Worm (Caenorhabditis elegans): ENCODE results near the gene C28G1.6.

Gene C28G1.6

DNA sequence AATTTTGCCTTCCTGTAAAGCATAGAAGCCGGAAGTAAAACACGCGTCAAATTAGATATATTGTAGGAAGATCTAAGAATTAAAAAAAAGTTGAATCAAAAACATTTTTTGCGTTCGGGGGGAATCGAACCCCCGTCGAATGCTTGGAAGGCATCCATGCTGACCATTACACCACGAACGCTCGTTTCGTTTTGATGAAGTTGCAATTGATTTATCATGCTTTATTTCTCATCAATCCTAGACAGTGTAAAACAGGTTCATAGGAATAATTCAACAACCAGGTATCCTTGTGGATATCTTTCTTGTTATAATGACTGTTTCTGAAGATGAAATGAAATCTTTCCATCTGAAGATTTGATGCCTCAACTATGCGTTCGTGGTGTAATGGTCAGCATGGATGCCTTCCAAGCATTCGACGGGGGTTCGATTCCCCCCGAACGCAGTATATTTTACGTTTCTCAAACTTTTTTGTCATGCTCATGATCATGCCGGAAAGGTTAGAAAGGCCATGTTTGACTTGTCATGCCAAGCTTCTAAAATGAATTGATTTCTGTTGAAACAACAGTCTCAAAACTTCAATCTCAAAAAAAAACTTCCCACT lies 11.1 kb downstream of the C28G1.6 start (continued):
- peak; percentile 27 for TF ChIP-seq unc-130 (GFP tag; optimal IDR thresholded peaks at IDR 0.05)
- peak; percentile 53; the same call in 1 of the 2 replicates for TF ChIP-seq lin-1 (GFP tag; IDR thresholded peaks at IDR 0.05)
- TF ChIP-seq F49E8.2 (tag; optimal IDR thresholded peaks at IDR 0.05; ENCODE audit: borderline replicate concordance) = no peak
- TF ChIP-seq dmd-6 (GFP tag; IDR thresholded peaks at IDR 0.05) = peak; percentile 40; the same call in 1 of the 2 replicates
- TF ChIP-seq arid-1 (GFP tag; conservative IDR thresholded peaks at IDR 0.05) = peak; percentile 69
- TF ChIP-seq egl-27 (tag; optimal IDR thresholded peaks at IDR 0.05) = no peak
- 0 out of 2 replicates have a peak, but pooled peaks have one; percentile 46 for TF ChIP-seq ctbp-1 (GFP tag; IDR thresholded peaks at IDR 0.05)
- TF ChIP-seq nhr-41 (GFP tag; IDR thresholded peaks at IDR 0.05) = 0 out of 2 replicates have a peak, but pooled peaks have one; percentile 23
- TF ChIP-seq php-3 (GFP tag; IDR thresholded peaks at IDR 0.05) = peak; percentile 69; the same call in 1 of the 2 replicates
- no peak for TF ChIP-seq F37D6.2 (tag; optimal IDR thresholded peaks at IDR 0.05)
- TF ChIP-seq mxl-2 (GFP tag; conservative IDR thresholded peaks at IDR 0.05) = no peak
- TF ChIP-seq egl-43 (GFP tag; IDR thresholded peaks at IDR 0.05) = peak; percentile 72
- peak in 1 of 2 experiments; percentile 11 for TF ChIP-seq unc-62 (GFP tag; optimal IDR thresholded peaks at IDR 0.05 in 1 of 2)
- TF ChIP-seq unc-62 (tag; optimal IDR thresholded peaks at IDR 0.05) = no peak
- TF ChIP-seq nhr-48 (tag; optimal IDR thresholded peaks at IDR 0.05) = peak; percentile 28
- peak; percentile 9 for TF ChIP-seq nhr-28 (tag; optimal IDR thresholded peaks at IDR 0.05)
- 0 out of 2 replicates have a peak, but pooled peaks have one; percentile 8 for TF ChIP-seq ceh-20 (GFP tag; IDR thresholded peaks at IDR 0.05)
- no peak for TF ChIP-seq mdt-29 (GFP tag; IDR thresholded peaks at IDR 0.05)
- no peak for TF ChIP-seq cey-2 (tag; optimal IDR thresholded peaks at IDR 0.05; ENCODE audit: borderline replicate concordance, insufficient read depth)
- TF ChIP-seq tra-1 (GFP tag; IDR thresholded peaks at IDR 0.05) = 0 out of 2 replicates have a peak, but pooled peaks have one; percentile 30
- no peak for TF ChIP-seq dve-1 (tag; optimal IDR thresholded peaks at IDR 0.05; ENCODE audit: insufficient read depth)
- peak; percentile 44 for TF ChIP-seq lir-3 (tag; optimal IDR thresholded peaks at IDR 0.05)
- TF ChIP-seq attf-4 (tag; optimal IDR thresholded peaks at IDR 0.05) = no peak
- peak; percentile 62; the same call in 1 of the 2 replicates for TF ChIP-seq zip-11 (GFP tag; IDR thresholded peaks at IDR 0.05)
- no peak for TF ChIP-seq ama-1 (optimal IDR thresholded peaks at IDR 0.05)
- TF ChIP-seq mxl-3 (GFP tag; optimal IDR thresholded peaks at IDR 0.05) = peak; percentile 7
- 0 out of 2 replicates have a peak, but pooled peaks have one; percentile 67 for TF ChIP-seq Y105C5A.15 (GFP tag; IDR thresholded peaks at IDR 0.05)
- TF ChIP-seq nhr-237 (tag; optimal IDR thresholded peaks at IDR 0.05) = no peak
- TF ChIP-seq madf-5 (GFP tag; IDR thresholded peaks at IDR 0.05) = 0 out of 4 replicates have a peak, but pooled peaks of 1 of the 2 experiments have one; percentile 12
- TF ChIP-seq aha-1 (tag) = peak; percentile 89
- peak; percentile 17 for TF ChIP-seq hlh-11 (tag; optimal IDR thresholded peaks at IDR 0.05)
- TF ChIP-seq F10B5.3 (tag; optimal IDR thresholded peaks at IDR 0.05) = no peak
- TF ChIP-seq madf-9 (GFP tag; conservative IDR thresholded peaks at IDR 0.05) = 0 out of 2 replicates have a peak, but pooled peaks have one; percentile 49
- peak; percentile 50 for TF ChIP-seq duxl-1 (tag; optimal IDR thresholded peaks at IDR 0.05; ENCODE audit: poor library complexity)
- peak; percentile 25; the same call in 1 of the 2 replicates for TF ChIP-seq vab-7 (GFP tag; IDR thresholded peaks at IDR 0.05)
- TF ChIP-seq daf-19 (GFP tag; conservative IDR thresholded peaks at IDR 0.05) = peak; percentile 70; the same call in 1 of the 2 replicates
- peak; percentile 41 for TF ChIP-seq mes-2 (tag; optimal IDR thresholded peaks at IDR 0.05; ENCODE audit: poor library complexity, severe bottlenecking)
- TF ChIP-seq pha-4 (GFP tag; IDR thresholded peaks at IDR 0.05) = peak; percentile 70; the same call in 1 of the 2 replicates
- no peak for TF ChIP-seq pha-4 (tag; optimal IDR thresholded peaks at IDR 0.05)
- peak in 1 of 2 experiments; percentile 19 for TF ChIP-seq mdl-1 (tag; optimal IDR thresholded peaks at IDR 0.05)
- TF ChIP-seq rbr-2 (tag; optimal IDR thresholded peaks at IDR 0.05) = peak; percentile 0
